Fruit fly (Drosophila melanogaster): ENCODE results near the gene mbo.
A peak's percentile ranks its signal among the peaks of the same experiment; 100 is the strongest.

mbo gene

DNA sequence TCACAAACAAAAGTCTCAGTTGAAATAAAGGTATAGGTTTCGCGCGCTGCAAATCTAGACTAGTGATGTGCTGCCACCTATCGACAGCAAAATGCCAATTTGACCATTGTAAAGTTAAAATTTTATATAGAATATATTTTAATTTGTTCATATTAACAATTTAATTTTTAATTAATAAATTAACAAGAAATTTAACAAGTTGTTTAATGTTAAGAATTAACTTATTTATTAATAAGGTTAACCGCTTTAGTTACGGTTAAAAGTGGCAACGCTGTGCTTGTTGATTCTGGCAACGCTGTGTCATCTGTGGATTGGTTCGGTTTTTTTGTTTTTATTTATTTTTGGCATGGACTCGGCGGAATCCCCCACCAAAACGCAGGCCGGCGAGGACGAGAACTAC is 48.5 kb downstream of the mbo start, which contains the start of gene Not10 (continued):
- TF ChIP-seq CG6254 (GFP tag; optimal IDR thresholded peaks at IDR 0.05): no peak
- TF ChIP-seq CG15514 (GFP tag; optimal IDR thresholded peaks at IDR 0.05): peak; percentile 73
- TF ChIP-seq Dip2 (GFP tag; IDR thresholded peaks at IDR 0.05): no peak
- TF ChIP-seq CG5180 (GFP tag; optimal IDR thresholded peaks at IDR 0.05): no peak
- peak; percentile 64 for TF ChIP-seq CG16813 (GFP tag; IDR thresholded peaks at IDR 0.05; ENCODE audit: partially characterized antibody)
- no peak for TF ChIP-seq Kr (GFP tag; optimal IDR thresholded peaks at IDR 0.05)
- peak; percentile 68 for TF ChIP-seq MBD-R2 (GFP tag; IDR thresholded peaks at IDR 0.05)
- no peak for TF ChIP-seq CG9215 (GFP tag; IDR thresholded peaks at IDR 0.05)
- TF ChIP-seq CG10979 (tag; optimal IDR thresholded peaks at IDR 0.05): peak; percentile 27
- TF ChIP-seq CG4404 (GFP tag; IDR thresholded peaks at IDR 0.05): no peak
- 0 out of 2 replicates have a peak, but pooled peaks have one; percentile 20 for TF ChIP-seq Adf1 (GFP tag; IDR thresholded peaks at IDR 0.05)
- no peak for TF ChIP-seq Hsf (GFP tag; optimal IDR thresholded peaks at IDR 0.05)
- no peak for TF ChIP-seq CG9876 (GFP tag; optimal IDR thresholded peaks at IDR 0.05)
- no peak for TF ChIP-seq lab (GFP tag; optimal IDR thresholded peaks at IDR 0.05)
- TF ChIP-seq ato (GFP tag; IDR thresholded peaks at IDR 0.05; ENCODE audit: partially characterized antibody): no peak
- TF ChIP-seq Poxn (GFP tag; IDR thresholded peaks at IDR 0.05): no peak
- peak; percentile 35 for TF ChIP-seq Xbp1 (GFP tag; optimal IDR thresholded peaks at IDR 0.05)
- peak; percentile 52 for TF ChIP-seq Rfx (GFP tag; IDR thresholded peaks at IDR 0.05)
- no peak for TF ChIP-seq CG2199 (GFP tag; IDR thresholded peaks at IDR 0.05)
- no peak for TF ChIP-seq CG10366 (GFP tag; IDR thresholded peaks at IDR 0.05)
- TF ChIP-seq Atf6 (GFP tag; IDR thresholded peaks at IDR 0.05): no peak
- TF ChIP-seq esg (GFP tag; conservative IDR thresholded peaks at IDR 0.05): no peak; the same call in 1 of the 2 replicates
- no peak for TF ChIP-seq sd (tag; optimal IDR thresholded peaks at IDR 0.05)
- TF ChIP-seq slbo (GFP tag; IDR thresholded peaks at IDR 0.05): peak; percentile 68
- no peak for TF ChIP-seq gt (GFP tag; IDR thresholded peaks at IDR 0.05)
- no peak for TF ChIP-seq maf-S (GFP tag; optimal IDR thresholded peaks at IDR 0.05)
- TF ChIP-seq Ets97D (GFP tag; optimal IDR thresholded peaks at IDR 0.05): no peak
- no peak for TF ChIP-seq CG31388 (GFP tag; optimal IDR thresholded peaks at IDR 0.05)
- no peak for TF ChIP-seq zfh1 (GFP tag; IDR thresholded peaks at IDR 0.05)
- peak; percentile 48; the same call in 1 of the 2 replicates for TF ChIP-seq CG6272 (GFP tag; IDR thresholded peaks at IDR 0.05)
- peak; percentile 59 for TF ChIP-seq Dek (tag; optimal IDR thresholded peaks at IDR 0.05)
- no peak for TF ChIP-seq repo (GFP tag; optimal IDR thresholded peaks at IDR 0.05)
- TF ChIP-seq CG8359 (GFP tag; optimal IDR thresholded peaks at IDR 0.05; ENCODE audit: borderline replicate concordance): no peak
- TF ChIP-seq CG3163 (GFP tag; optimal IDR thresholded peaks at IDR 0.05): no peak
- no peak for TF ChIP-seq CG16815 (GFP tag; optimal IDR thresholded peaks at IDR 0.05)
- TF ChIP-seq NFAT (GFP tag; IDR thresholded peaks at IDR 0.05): no peak
- TF ChIP-seq CG2678 (tag; optimal IDR thresholded peaks at IDR 0.05): no peak
- no peak for TF ChIP-seq abd-A (tag; optimal IDR thresholded peaks at IDR 0.05)
- no peak for TF ChIP-seq slou (GFP tag; optimal IDR thresholded peaks at IDR 0.05)
- no peak for TF ChIP-seq zf30C (GFP tag; optimal IDR thresholded peaks at IDR 0.05)
- no peak for TF ChIP-seq jumu (GFP tag; optimal IDR thresholded peaks at IDR 0.05)
- TF ChIP-seq NC2β (GFP tag; optimal IDR thresholded peaks at IDR 0.05): no peak
- peak; percentile 61 for TF ChIP-seq CG30020 (tag; optimal IDR thresholded peaks at IDR 0.05)
- no peak for TF ChIP-seq CG18619 (GFP tag; optimal IDR thresholded peaks at IDR 0.05)
- TF ChIP-seq CG33213 (GFP tag; optimal IDR thresholded peaks at IDR 0.05): no peak
- TF ChIP-seq ac (GFP tag; optimal IDR thresholded peaks at IDR 0.05): no peak
- no peak for TF ChIP-seq Dad (GFP tag; optimal IDR thresholded peaks at IDR 0.05)
- no peak for TF ChIP-seq ham (GFP tag; IDR thresholded peaks at IDR 0.05)
- no peak for TF ChIP-seq so (GFP tag; IDR thresholded peaks at IDR 0.05)
- no peak for TF ChIP-seq ftz-f1 (GFP tag; optimal IDR thresholded peaks at IDR 0.05)
- TF ChIP-seq ro (GFP tag; IDR thresholded peaks at IDR 0.05): no peak
- peak; percentile 23 for TF ChIP-seq zen (tag; optimal IDR thresholded peaks at IDR 0.05)
